Fruit fly (Drosophila melanogaster) whole organism, wandering third instar larva: ENCODE data around the gene CG43339.

ENCODE experiments used
- Abd-B ChIP-seq: fragments of >200 bp; optimal IDR thresholded peaks from 2 replicates; lab custom pipeline; 2017; ENCODE audit warnings: missing biosample characterization, missing genetic modification characterization
- CG32264 ChIP-seq: fragments of 200-800 bp; sonication (Bioruptor generic); optimal IDR thresholded peaks from 2 replicates; lab custom pipeline; 2016; ENCODE audit warnings: missing biosample characterization, missing genetic modification characterization
- CG9705 ChIP-seq: fragments of 200-800 bp; sonication (Bioruptor generic); optimal IDR thresholded peaks from 2 replicates; lab custom pipeline; 2018; ENCODE audit warnings: missing biosample characterization, mild to moderate bottlenecking, missing genetic modification characterization
- CrebA ChIP-seq: fragments of 200-800 bp; sonication (Bioruptor generic); optimal IDR thresholded peaks from 2 replicates; lab custom pipeline; 2016; ENCODE audit warnings: missing biosample characterization, mild to moderate bottlenecking, missing genetic modification characterization, borderline replicate concordance
- Dfd ChIP-seq: fragments of >200 bp; optimal IDR thresholded peaks from 2 replicates; lab custom pipeline; 2017; ENCODE audit warnings: missing biosample characterization, missing genetic modification characterization
- Dif ChIP-seq: fragments of 200-275, 200-300 bp; sonication (Bioruptor generic); optimal IDR thresholded peaks from 2 replicates; lab custom pipeline; 2018; ENCODE audit warnings: missing biosample characterization, missing genetic modification characterization; ENCODE audit not compliant: partially characterized antibody
- GATAd ChIP-seq: sonication (Bioruptor generic); optimal IDR thresholded peaks from 2 replicates; lab custom pipeline; 2016; ENCODE audit warnings: missing biosample characterization, missing genetic modification characterization
- HLH106 ChIP-seq: fragments of 200-800 bp; optimal IDR thresholded peaks from 3 replicates; lab custom pipeline; 2019; ENCODE audit warnings: missing biosample characterization, mild to moderate bottlenecking, missing genetic modification characterization, moderate library complexity
- Hnf4 ChIP-seq: fragments of 200-800 bp; sonication (Bioruptor generic); optimal IDR thresholded peaks from 2 replicates; lab custom pipeline; 2016; ENCODE audit warnings: missing biosample characterization, mild to moderate bottlenecking, missing genetic modification characterization
- Hr78 ChIP-seq: fragments of >200 bp; optimal IDR thresholded peaks from 2 replicates; lab custom pipeline; 2017; ENCODE audit warnings: missing biosample characterization, missing genetic modification characterization
- Hr83 ChIP-seq: fragments of 200-300 bp; sonication (Bioruptor generic); optimal IDR thresholded peaks from 2 replicates; lab custom pipeline; 2016; ENCODE audit warnings: missing biosample characterization, mild to moderate bottlenecking, missing genetic modification characterization, moderate library complexity; ENCODE audit not compliant: poor library complexity, severe bottlenecking
- Jra ChIP-seq: sonication (Bioruptor generic); optimal IDR thresholded peaks from 2 replicates; lab custom pipeline; 2016; ENCODE audit warnings: missing biosample characterization, missing genetic modification characterization
- Mio ChIP-seq: sonication (Bioruptor generic); optimal IDR thresholded peaks from 2 replicates; lab custom pipeline; 2016; ENCODE audit warnings: missing biosample characterization, missing genetic modification characterization
- Myc ChIP-seq: fragments of >200 bp; optimal IDR thresholded peaks from 2 replicates; lab custom pipeline; 2017
- N ChIP-seq: fragments of >200 bp; optimal IDR thresholded peaks from 2 replicates; lab custom pipeline; 2018; ENCODE audit warnings: missing biosample characterization, missing external identifiers, missing genetic modification characterization
- OdsH ChIP-seq: fragments of 200-800 bp; sonication (Bioruptor generic); optimal IDR thresholded peaks from 2 replicates; lab custom pipeline; 2016; ENCODE audit warnings: missing biosample characterization, mild to moderate bottlenecking, missing genetic modification characterization
- Rel ChIP-seq, 2 experiments: fragments of 200-800 bp; sonication (Bioruptor generic) in 1 of 2; optimal IDR thresholded peaks; 2 replicates in 1 of 2; 3 replicates in 1 of 2; lab custom pipeline; 2016 to 2019; ENCODE audit warnings: mild to moderate bottlenecking in 2 of 2, missing biosample characterization in 2 of 2, missing genetic modification characterization in 2 of 2, moderate library complexity in 1 of 2
- Sp1 ChIP-seq: fragments of 200-800 bp; sonication (Bioruptor generic); optimal IDR thresholded peaks from 3 replicates; lab custom pipeline; 2019; ENCODE audit warnings: missing biosample characterization, mild to moderate bottlenecking, missing genetic modification characterization, moderate library complexity
- Vsx2 ChIP-seq: fragments of 200-300, 225-300 bp; sonication (Bioruptor generic); optimal IDR thresholded peaks from 2 replicates; lab custom pipeline; 2018; ENCODE audit warnings: missing biosample characterization, missing genetic modification characterization; ENCODE audit not compliant: partially characterized antibody
- br ChIP-seq: fragments of 200-800 bp; sonication (Bioruptor generic); optimal IDR thresholded peaks from 2 replicates; lab custom pipeline; 2016; ENCODE audit warnings: missing biosample characterization, missing genetic modification characterization
- brk ChIP-seq: fragments of 200-800 bp; sonication (Bioruptor generic); optimal IDR thresholded peaks from 2 replicates; lab custom pipeline; 2016; ENCODE audit warnings: missing biosample characterization, mild to moderate bottlenecking, missing genetic modification characterization
- dl ChIP-seq, 2 experiments: fragments of 175-275, 200-275 bp in 1 of 2; fragments of 200-275 bp in 1 of 2; sonication (Bioruptor generic); optimal IDR thresholded peaks; lab custom pipeline; 2018; ENCODE audit warnings: mild to moderate bottlenecking in 2 of 2, missing biosample characterization in 2 of 2, missing genetic modification characterization in 2 of 2, moderate library complexity in 2 of 2; ENCODE audit not compliant: partially characterized antibody in 2 of 2, insufficient read depth in 1 of 2
- dmrt93B ChIP-seq: fragments of 200-800 bp; sonication (Bioruptor generic); optimal IDR thresholded peaks from 2 replicates; lab custom pipeline; 2018; ENCODE audit warnings: missing biosample characterization, mild to moderate bottlenecking, missing genetic modification characterization
- dsf ChIP-seq: sonication (Bioruptor generic); optimal IDR thresholded peaks from 2 replicates; lab custom pipeline; 2016; ENCODE audit warnings: missing biosample characterization, missing genetic modification characterization, borderline replicate concordance
- ey ChIP-seq: fragments of 200-800 bp; sonication (Bioruptor generic); optimal IDR thresholded peaks from 2 replicates; lab custom pipeline; 2016; ENCODE audit warnings: missing biosample characterization, missing genetic modification characterization
- foxo ChIP-seq, 2 experiments: fragments of 200-800 bp; sonication (Bioruptor generic); optimal IDR thresholded peaks; 2 replicates in 1 of 2; 3 replicates in 1 of 2; lab custom pipeline; 2016 to 2017; ENCODE audit warnings: missing biosample characterization in 2 of 2, missing genetic modification characterization in 2 of 2
- fru ChIP-seq: fragments of 200-800 bp; sonication (Bioruptor generic); optimal IDR thresholded peaks from 3 replicates; lab custom pipeline; 2016; ENCODE audit warnings: missing biosample characterization, mild to moderate bottlenecking, missing genetic modification characterization
- h ChIP-seq: fragments of 200-800 bp; sonication (Bioruptor generic); optimal IDR thresholded peaks from 3 replicates; lab custom pipeline; 2016; ENCODE audit warnings: missing biosample characterization, mild to moderate bottlenecking, missing genetic modification characterization
- jim ChIP-seq: fragments of 175-275, 200-325 bp; sonication (Bioruptor generic); optimal IDR thresholded peaks from 2 replicates; lab custom pipeline; 2016; ENCODE audit warnings: missing biosample characterization, mild to moderate bottlenecking, missing genetic modification characterization
- lola ChIP-seq: fragments of >200 bp; optimal IDR thresholded peaks from 2 replicates; lab custom pipeline; 2017; ENCODE audit warnings: missing biosample characterization, missing genetic modification characterization
- pan ChIP-seq: fragments of >200 bp; optimal IDR thresholded peaks from 2 replicates; lab custom pipeline; 2017
- psq ChIP-seq: fragments of 200-800 bp; sonication (Bioruptor generic); optimal IDR thresholded peaks from 3 replicates; lab custom pipeline; 2017; ENCODE audit warnings: missing biosample characterization, mild to moderate bottlenecking, missing genetic modification characterization, moderate library complexity
- rgr ChIP-seq: fragments of 200-800 bp; sonication (Bioruptor generic); optimal IDR thresholded peaks from 3 replicates; lab custom pipeline; 2016; ENCODE audit warnings: missing biosample characterization, mild to moderate bottlenecking, missing genetic modification characterization
- sage ChIP-seq: fragments of 200-800 bp; sonication (Bioruptor generic); optimal IDR thresholded peaks from 2 replicates; lab custom pipeline; 2016; ENCODE audit warnings: missing biosample characterization, mild to moderate bottlenecking, missing genetic modification characterization
- sv ChIP-seq: fragments of 200-800 bp; sonication (Bioruptor generic); optimal IDR thresholded peaks from 3 replicates; lab custom pipeline; 2016; ENCODE audit warnings: missing biosample characterization, missing genetic modification characterization
- tai ChIP-seq: sonication (Bioruptor generic); optimal IDR thresholded peaks from 2 replicates; lab custom pipeline; 2016; ENCODE audit warnings: missing biosample characterization, missing genetic modification characterization
- usp ChIP-seq: fragments of >200 bp; optimal IDR thresholded peaks from 2 replicates; lab custom pipeline; 2017; ENCODE audit warnings: missing biosample characterization, missing genetic modification characterization
- woc ChIP-seq: sonication (Bioruptor generic); optimal IDR thresholded peaks from 2 replicates; lab custom pipeline; 2016; ENCODE audit warnings: missing biosample characterization, mild to moderate bottlenecking, missing genetic modification characterization

The CG43339 gene

DNA sequence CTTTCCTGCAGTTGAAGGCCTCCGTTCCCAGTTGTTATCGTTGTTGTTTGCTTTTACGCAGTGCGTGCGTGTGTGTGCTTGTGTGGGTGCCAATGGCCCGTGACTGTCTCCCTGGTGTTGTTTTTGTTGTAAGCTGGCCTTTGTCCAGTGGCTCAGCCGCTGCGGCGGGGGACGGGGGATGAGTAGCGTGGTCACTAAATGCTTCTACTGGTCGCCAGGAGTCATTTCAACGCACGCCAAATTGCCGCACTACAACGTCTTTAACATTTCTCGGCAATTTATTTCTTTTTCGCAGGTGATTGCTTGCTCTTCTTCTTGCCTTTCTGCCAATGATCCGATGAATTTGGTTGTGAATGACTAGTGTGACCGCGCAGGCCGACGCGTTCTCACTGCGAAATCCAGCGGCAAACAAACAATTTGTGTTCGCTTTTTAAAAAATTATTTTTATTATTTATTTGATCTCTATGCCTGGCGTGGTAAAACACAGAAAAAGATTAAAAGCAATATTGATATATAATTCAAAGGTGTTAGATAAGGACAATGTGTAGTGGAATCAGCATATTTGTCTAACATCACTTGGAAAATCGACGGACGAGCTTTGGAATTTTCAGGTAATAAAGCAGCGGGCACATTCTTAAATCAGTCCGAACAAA, 35.3 kb upstream of the CG43339 start, which contains the start of the genes Faf2 and Grip71:
Faf2 (minus strand) TSS at position 450 of the 653 bp plus-strand sequence.
Grip71 (plus strand) TSS at position 608 of the 653 bp plus-strand sequence.
- TF ChIP-seq Dif (GFP tag; lab: Kevin White, UChicago) (no peak), CG32264 (GFP tag; lab: Kevin White, UChicago) (peak; percentile 51), N (peak; percentile 73), CrebA (no peak), HLH106 (tag; lab: Kevin White, UChicago) (peak; percentile 88), h (GFP tag; lab: Kevin White, UChicago) (peak; percentile 79), jim (GFP tag; lab: Kevin White, UChicago) (no peak), brk (GFP tag; lab: Kevin White, UChicago) (no peak), Jra (GFP tag; lab: Kevin White, UChicago) (peak; percentile 39), Hnf4 (GFP tag; lab: Kevin White, UChicago) (peak; percentile 77), psq (GFP tag; lab: Kevin White, UChicago) (peak; percentile 62), ey (GFP tag; lab: Kevin White, UChicago) (peak; percentile 74), foxo (GFP tag; optimal IDR thresholded peaks at IDR 0.05; lab: Kevin White, UChicago) (peak in 1 of 2 experiments; percentile 81), dmrt93B (GFP tag; lab: Kevin White, UChicago) (peak; percentile 83), GATAd (GFP tag; lab: Kevin White, UChicago) (peak; percentile 36), lola (no peak), rgr (peak; percentile 82), fru (peak; percentile 72), Vsx2 (GFP tag; lab: Kevin White, UChicago) (no peak), dsf (GFP tag; lab: Kevin White, UChicago) (peak; percentile 60), Myc (lab: Kevin White, UChicago) (no peak), Hr83 (GFP tag; lab: Kevin White, UChicago) (no peak), woc (GFP tag; lab: Kevin White, UChicago) (peak; percentile 61), CG9705 (peak; percentile 57), sage (GFP tag; lab: Kevin White, UChicago) (peak; percentile 72), Rel (GFP tag; optimal IDR thresholded peaks at IDR 0.05; lab: Kevin White, UChicago) (peak; percentile 3), Rel (tag; optimal IDR thresholded peaks at IDR 0.05; lab: Kevin White, UChicago) (peak; percentile 60), dl (GFP tag; optimal IDR thresholded peaks at IDR 0.05; lab: Kevin White, UChicago; ENCODE audit: insufficient read depth in 1 of 2, partially characterized antibody in 2 of 2) (no peak), OdsH (GFP tag; lab: Kevin White, UChicago) (peak; percentile 42), sv (GFP tag; lab: Kevin White, UChicago) (peak; percentile 57), br (GFP tag; lab: Kevin White, UChicago) (peak; percentile 60), Sp1 (GFP tag; lab: Kevin White, UChicago) (peak; percentile 66)

DNA sequence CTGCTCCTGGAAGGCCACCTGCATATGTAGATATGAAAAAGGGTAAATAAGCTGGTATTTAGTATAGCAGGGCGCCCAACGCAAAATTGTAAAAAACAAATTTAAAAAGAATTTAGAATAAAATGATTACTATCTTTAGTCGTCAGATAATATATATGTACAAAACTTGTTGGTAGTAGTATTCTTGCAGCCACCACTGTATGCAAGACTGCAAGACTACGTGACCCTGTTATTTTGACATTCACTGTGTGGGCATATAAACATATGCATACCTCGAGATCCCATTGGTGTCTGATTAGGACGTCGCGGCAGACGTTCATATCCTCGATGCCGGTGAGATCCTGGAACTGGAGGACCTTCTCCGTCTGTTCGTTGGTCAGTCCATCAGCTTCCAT, 34.8 kb upstream of the CG43339 start:
- TF ChIP-seq Rel (GFP tag; optimal IDR thresholded peaks at IDR 0.05; lab: Kevin White, UChicago) (no peak), Rel (tag; optimal IDR thresholded peaks at IDR 0.05; lab: Kevin White, UChicago) (no peak), HLH106 (tag; lab: Kevin White, UChicago) (no peak), woc (GFP tag; lab: Kevin White, UChicago) (no peak), CrebA (no peak), Dif (GFP tag; lab: Kevin White, UChicago) (no peak), Dfd (GFP tag; lab: Kevin White, UChicago) (no peak), N (no peak), Hr83 (GFP tag; lab: Kevin White, UChicago) (peak; percentile 25), sv (GFP tag; lab: Kevin White, UChicago) (no peak), Jra (GFP tag; lab: Kevin White, UChicago) (no peak), Hnf4 (GFP tag; lab: Kevin White, UChicago) (peak; percentile 63), usp (GFP tag; lab: Kevin White, UChicago) (no peak), psq (GFP tag; lab: Kevin White, UChicago) (no peak), Vsx2 (GFP tag; lab: Kevin White, UChicago) (no peak), Myc (lab: Kevin White, UChicago) (no peak), ey (GFP tag; lab: Kevin White, UChicago) (peak; percentile 22), CG32264 (GFP tag; lab: Kevin White, UChicago) (peak; percentile 10), h (GFP tag; lab: Kevin White, UChicago) (peak; percentile 43), tai (GFP tag; lab: Kevin White, UChicago) (no peak), Abd-B (GFP tag; lab: Kevin White, UChicago) (no peak), rgr (peak; percentile 59), dmrt93B (GFP tag; lab: Kevin White, UChicago) (no peak), foxo (GFP tag; optimal IDR thresholded peaks at IDR 0.05; lab: Kevin White, UChicago) (peak in 1 of 2 experiments; percentile 54), sage (GFP tag; lab: Kevin White, UChicago) (no peak), Hr78 (GFP tag; lab: Kevin White, UChicago) (no peak), pan (no peak), fru (peak; percentile 53), br (GFP tag; lab: Kevin White, UChicago) (peak; percentile 38), brk (GFP tag; lab: Kevin White, UChicago) (no peak), CG9705 (no peak), GATAd (GFP tag; lab: Kevin White, UChicago) (no peak), OdsH (GFP tag; lab: Kevin White, UChicago) (peak; percentile 36), Sp1 (GFP tag; lab: Kevin White, UChicago) (no peak), dl (GFP tag; optimal IDR thresholded peaks at IDR 0.05; lab: Kevin White, UChicago; ENCODE audit: insufficient read depth in 1 of 2, partially characterized antibody in 2 of 2) (no peak), lola (no peak), dsf (GFP tag; lab: Kevin White, UChicago) (no peak), jim (GFP tag; lab: Kevin White, UChicago) (no peak), Mio (GFP tag; lab: Kevin White, UChicago) (no peak)
